Comparison of ENCODE assay signal across 6 fruit fly cellular contexts in the genomic region with DNA sequence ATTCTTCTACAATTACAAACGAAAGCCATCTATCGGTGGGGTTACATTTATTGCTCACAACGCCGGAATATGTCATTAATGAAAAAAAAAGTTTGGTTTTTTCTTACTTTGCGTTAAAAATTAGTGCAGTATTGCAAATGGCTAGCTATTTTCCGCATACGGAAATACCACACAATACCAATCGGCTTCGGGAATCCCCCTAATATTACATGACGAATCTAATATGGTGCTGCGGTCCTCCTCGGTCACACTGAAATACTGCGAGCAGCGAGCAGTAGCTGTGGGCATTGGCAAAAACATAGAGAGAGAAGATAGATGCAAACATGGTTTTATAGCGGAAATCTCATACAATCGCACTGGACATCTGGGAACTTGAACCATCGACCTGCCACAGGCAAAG.
A peak's percentile ranks its signal among the peaks of the same experiment; 100 is the strongest.
TF ChIP-seq lines count a peak whose summit lies in the region.

tub (plus strand) TSS at position 253 of the 400 bp plus-strand sequence.

- peak; percentile 62 to 65 for TF ChIP-seq CTCF in S2 (optimal IDR thresholded peaks at IDR 0.05; lab: Kevin White, UChicago)
- peak; percentile 84 for TF ChIP-seq CTCF in whole organism, embryonic (GFP tag; optimal IDR thresholded peaks at IDR 0.05; lab: Kevin White, UChicago)

TF ChIP-seq in whole organism, adult, 20 proteins besides CTCF, POLR2A, EP300 and RAD21:
- TF ChIP-seq CG1620 (GFP tag; optimal IDR thresholded peaks at IDR 0.05; lab: Kevin White, UChicago) (peak; percentile 24), CG7045 (GFP tag; optimal IDR thresholded peaks at IDR 0.05; lab: Kevin White, UChicago) (peak; percentile 39), Mnt (GFP tag; optimal IDR thresholded peaks at IDR 0.05; lab: Kevin White, UChicago) (peak; percentile 62), CG12768 (GFP tag; optimal IDR thresholded peaks at IDR 0.05; lab: Kevin White, UChicago) (peak; percentile 23), cic (GFP tag; optimal IDR thresholded peaks at IDR 0.05; lab: Kevin White, UChicago) (peak; percentile 27), CG5204 (GFP tag; optimal IDR thresholded peaks at IDR 0.05; lab: Kevin White, UChicago) (no peak), CG14711 (tag; optimal IDR thresholded peaks at IDR 0.05; lab: Kevin White, UChicago) (peak; percentile 8), ovo (GFP tag; optimal IDR thresholded peaks at IDR 0.05; lab: Kevin White, UChicago) (peak; percentile 19), tj (GFP tag; optimal IDR thresholded peaks at IDR 0.05; lab: Kevin White, UChicago) (peak; percentile 41), CG11617 (GFP tag; optimal IDR thresholded peaks at IDR 0.05; lab: Kevin White, UChicago) (peak; percentile 21), pad (GFP tag; optimal IDR thresholded peaks at IDR 0.05; lab: Kevin White, UChicago) (peak; percentile 39), Clk (GFP tag; optimal IDR thresholded peaks at IDR 0.05; lab: Kevin White, UChicago) (no peak), CG7101 (tag; optimal IDR thresholded peaks at IDR 0.05; lab: Kevin White, UChicago) (peak; percentile 12), toe (GFP tag; optimal IDR thresholded peaks at IDR 0.05; lab: Kevin White, UChicago) (no peak), CG33017 (tag; optimal IDR thresholded peaks at IDR 0.05; lab: Kevin White, UChicago) (no peak), bab1 (GFP tag; optimal IDR thresholded peaks at IDR 0.05; lab: Kevin White, UChicago) (peak; percentile 37)

TF ChIP-seq in whole organism, embryonic, 481 proteins besides CTCF, POLR2A, EP300 and RAD21 (continues in another document):
- TF ChIP-seq CG10431 (GFP tag; optimal IDR thresholded peaks at IDR 0.05; lab: Kevin White, UChicago) (peak; percentile 91), Trl (optimal IDR thresholded peaks at IDR 0.05; lab: Kevin White, UChicago) (peak in 1 of 2 experiments; percentile 7), Trl (GFP tag; optimal IDR thresholded peaks at IDR 0.05; lab: Kevin White, UChicago) (peak; percentile 10), knrl (GFP tag; IDR thresholded peaks at IDR 0.05; lab: Robert Waterston, UW; ENCODE audit: partially characterized antibody) (no peak), hb (GFP tag; IDR thresholded peaks at IDR 0.05; lab: Robert Waterston, UW; ENCODE audit: partially characterized antibody) (no peak), HHEX (GFP tag; optimal IDR thresholded peaks at IDR 0.05; lab: Kevin White, UChicago) (no peak), seq (GFP tag; IDR thresholded peaks at IDR 0.05; lab: Robert Waterston, UW) (no peak), sim (GFP tag; IDR thresholded peaks at IDR 0.05; lab: Robert Waterston, UW) (no peak), CG30020 (tag; optimal IDR thresholded peaks at IDR 0.05; lab: Kevin White, UChicago) (peak; percentile 88), Mes4 (GFP tag; optimal IDR thresholded peaks at IDR 0.05; lab: Kevin White, UChicago) (peak; percentile 21), CG3281 (GFP tag; optimal IDR thresholded peaks at IDR 0.05; lab: Kevin White, UChicago) (peak; percentile 47), inv (GFP tag; IDR thresholded peaks at IDR 0.05; lab: Robert Waterston, UW; ENCODE audit: partially characterized antibody) (no peak), prd (optimal IDR thresholded peaks at IDR 0.05; lab: Kevin White, UChicago) (no peak), prd (GFP tag; IDR thresholded peaks at IDR 0.05; lab: Robert Waterston, UW) (peak; percentile 41; the same call in 2 of the 3 replicates), Bgb (GFP tag; IDR thresholded peaks at IDR 0.05; lab: Robert Waterston, UW; ENCODE audit: partially characterized antibody) (peak; percentile 19; the same call in 1 of the 2 replicates), CG32772 (GFP tag; IDR thresholded peaks at IDR 0.05; lab: Robert Waterston, UW) (no peak), CG6175 (GFP tag; IDR thresholded peaks at IDR 0.05; lab: Robert Waterston, UW) (no peak)

TF ChIP-seq in whole organism, prepupa, 60 proteins besides CTCF, POLR2A, EP300 and RAD21:
- TF ChIP-seq Hr39 (GFP tag; optimal IDR thresholded peaks at IDR 0.05; lab: Kevin White, UChicago) (peak; percentile 7), CG1621 (tag; optimal IDR thresholded peaks at IDR 0.05; lab: Kevin White, UChicago) (peak; percentile 45), CG6163 (GFP tag; IDR thresholded peaks at IDR 0.05; lab: Robert Waterston, UW) (peak; percentile 62), CG31627 (GFP tag; optimal IDR thresholded peaks at IDR 0.05; lab: Kevin White, UChicago) (peak; percentile 26), Met (GFP tag; optimal IDR thresholded peaks at IDR 0.05; lab: Kevin White, UChicago) (no peak), Eip78C (GFP tag; lab: Kevin White, UChicago) (peak; percentile 63), svp (GFP tag; lab: Kevin White, UChicago) (peak; percentile 84), dac (GFP tag; optimal IDR thresholded peaks at IDR 0.05; lab: Kevin White, UChicago) (peak; percentile 22), CG11294 (GFP tag; IDR thresholded peaks at IDR 0.05; lab: Robert Waterston, UW) (no peak), esn (GFP tag; optimal IDR thresholded peaks at IDR 0.05; lab: Kevin White, UChicago) (peak; percentile 13), topi (GFP tag; optimal IDR thresholded peaks at IDR 0.05; lab: Kevin White, UChicago) (peak; percentile 10), CG3032 (tag; optimal IDR thresholded peaks at IDR 0.05; lab: Kevin White, UChicago) (peak; percentile 25), CG34406 (GFP tag; optimal IDR thresholded peaks at IDR 0.05; lab: Kevin White, UChicago) (no peak), acj6 (GFP tag; optimal IDR thresholded peaks at IDR 0.05; lab: Kevin White, UChicago) (peak; percentile 25), ss (GFP tag; optimal IDR thresholded peaks at IDR 0.05; lab: Kevin White, UChicago) (no peak), CG10631 (GFP tag; optimal IDR thresholded peaks at IDR 0.05; lab: Kevin White, UChicago) (no peak), lz (GFP tag; optimal IDR thresholded peaks at IDR 0.05; lab: Kevin White, UChicago) (peak; percentile 47)

TF ChIP-seq in whole organism, pupa, 21 proteins besides CTCF, POLR2A, EP300 and RAD21:
- TF ChIP-seq CG8159 (tag; optimal IDR thresholded peaks at IDR 0.05; lab: Kevin White, UChicago), result no peak
- no peak for TF ChIP-seq Pif1A (GFP tag; optimal IDR thresholded peaks at IDR 0.05; lab: Kevin White, UChicago)
- peak; percentile 15; the same call in 1 of the 2 replicates for TF ChIP-seq Ets98B (GFP tag; IDR thresholded peaks at IDR 0.05; lab: Robert Waterston, UW)
- TF ChIP-seq CG13204 (GFP tag; optimal IDR thresholded peaks at IDR 0.05; lab: Kevin White, UChicago), result no peak
- no peak for TF ChIP-seq gl (tag; optimal IDR thresholded peaks at IDR 0.05; lab: Kevin White, UChicago)
- TF ChIP-seq CG15710 (tag; optimal IDR thresholded peaks at IDR 0.05; lab: Kevin White, UChicago), result peak; percentile 16
- TF ChIP-seq CG14655 (GFP tag; optimal IDR thresholded peaks at IDR 0.05; lab: Kevin White, UChicago), result no peak
- peak; percentile 8 for TF ChIP-seq EcR (GFP tag; optimal IDR thresholded peaks at IDR 0.05; lab: Kevin White, UChicago)
- no peak for TF ChIP-seq CG8301 (tag; optimal IDR thresholded peaks at IDR 0.05; lab: Kevin White, UChicago)
- TF ChIP-seq CG32121 (GFP tag; IDR thresholded peaks at IDR 0.05; lab: Robert Waterston, UW), result peak; percentile 29
- no peak for TF ChIP-seq CG9948 (tag; optimal IDR thresholded peaks at IDR 0.05; lab: Kevin White, UChicago)
- TF ChIP-seq Pif1B (GFP tag; optimal IDR thresholded peaks at IDR 0.05; lab: Kevin White, UChicago), result no peak
- TF ChIP-seq CG17806 (tag; optimal IDR thresholded peaks at IDR 0.05; lab: Kevin White, UChicago), result no peak
- TF ChIP-seq fd96Ca (GFP tag; IDR thresholded peaks at IDR 0.05; lab: Robert Waterston, UW), result no peak
- no peak for TF ChIP-seq D1 (tag; optimal IDR thresholded peaks at IDR 0.05; lab: Kevin White, UChicago)
- peak; percentile 29; the same call in 1 of the 3 replicates for TF ChIP-seq CG4496 (GFP tag; IDR thresholded peaks at IDR 0.05; lab: Robert Waterston, UW)
- TF ChIP-seq CG34367 (tag; optimal IDR thresholded peaks at IDR 0.05; lab: Kevin White, UChicago), result peak; percentile 1
- TF ChIP-seq rn (GFP tag; IDR thresholded peaks at IDR 0.05; lab: Robert Waterston, UW), result no peak
- TF ChIP-seq CG12605 (GFP tag; IDR thresholded peaks at IDR 0.05; lab: Robert Waterston, UW), result no peak
- TF ChIP-seq Snoo (tag; optimal IDR thresholded peaks at IDR 0.05; lab: Kevin White, UChicago), result peak; percentile 24
- TF ChIP-seq CG10348 (GFP tag; IDR thresholded peaks at IDR 0.05; lab: Robert Waterston, UW), result no peak

TF ChIP-seq in whole organism, wandering third instar larva, 38 proteins besides CTCF, POLR2A, EP300 and RAD21 (continues in another document):
- TF ChIP-seq CG9705 (GFP tag; optimal IDR thresholded peaks at IDR 0.05; lab: Kevin White, UChicago), result no peak
- no peak for TF ChIP-seq pan (optimal IDR thresholded peaks at IDR 0.05; lab: Kevin White, UChicago)
- TF ChIP-seq sv (GFP tag; optimal IDR thresholded peaks at IDR 0.05; lab: Kevin White, UChicago), result no peak
- TF ChIP-seq HLH106 (tag; optimal IDR thresholded peaks at IDR 0.05; lab: Kevin White, UChicago), result peak; percentile 59
- peak; percentile 7 for TF ChIP-seq Hr83 (GFP tag; optimal IDR thresholded peaks at IDR 0.05; lab: Kevin White, UChicago; ENCODE audit: poor library complexity, severe bottlenecking)
- peak; percentile 41 for TF ChIP-seq Sp1 (GFP tag; optimal IDR thresholded peaks at IDR 0.05; lab: Kevin White, UChicago)
- no peak for TF ChIP-seq jim (GFP tag; optimal IDR thresholded peaks at IDR 0.05; lab: Kevin White, UChicago)
- no peak for TF ChIP-seq lola (GFP tag; optimal IDR thresholded peaks at IDR 0.05; lab: Kevin White, UChicago)
- TF ChIP-seq Myc (optimal IDR thresholded peaks at IDR 0.05; lab: Kevin White, UChicago), result peak; percentile 25
- no peak for TF ChIP-seq dl (GFP tag; optimal IDR thresholded peaks at IDR 0.05; lab: Kevin White, UChicago; ENCODE audit: insufficient read depth in 1 of 2, partially characterized antibody in 2 of 2)
- TF ChIP-seq br (GFP tag; optimal IDR thresholded peaks at IDR 0.05; lab: Kevin White, UChicago), result no peak
- TF ChIP-seq Jra (GFP tag; optimal IDR thresholded peaks at IDR 0.05; lab: Kevin White, UChicago), result no peak
- TF ChIP-seq Mio (GFP tag; optimal IDR thresholded peaks at IDR 0.05; lab: Kevin White, UChicago), result no peak
- TF ChIP-seq usp (GFP tag; optimal IDR thresholded peaks at IDR 0.05; lab: Kevin White, UChicago), result no peak
- no peak for TF ChIP-seq h (GFP tag; optimal IDR thresholded peaks at IDR 0.05; lab: Kevin White, UChicago)
- peak; percentile 23 for TF ChIP-seq psq (GFP tag; optimal IDR thresholded peaks at IDR 0.05; lab: Kevin White, UChicago)
- no peak for TF ChIP-seq ey (GFP tag; optimal IDR thresholded peaks at IDR 0.05; lab: Kevin White, UChicago)
- no peak for TF ChIP-seq tai (GFP tag; optimal IDR thresholded peaks at IDR 0.05; lab: Kevin White, UChicago)
- no peak for TF ChIP-seq Rel (GFP tag; optimal IDR thresholded peaks at IDR 0.05; lab: Kevin White, UChicago)
- TF ChIP-seq Rel (tag; optimal IDR thresholded peaks at IDR 0.05; lab: Kevin White, UChicago), result peak; percentile 90
- no peak for TF ChIP-seq CrebA (GFP tag; optimal IDR thresholded peaks at IDR 0.05; lab: Kevin White, UChicago; ENCODE audit: borderline replicate concordance)
- TF ChIP-seq CG32264 (GFP tag; optimal IDR thresholded peaks at IDR 0.05; lab: Kevin White, UChicago), result no peak
- TF ChIP-seq Hr78 (GFP tag; optimal IDR thresholded peaks at IDR 0.05; lab: Kevin White, UChicago), result no peak
- no peak for TF ChIP-seq Abd-B (GFP tag; optimal IDR thresholded peaks at IDR 0.05; lab: Kevin White, UChicago)
